Fruit fly (Drosophila melanogaster): ENCODE data around the gene Cpr65Ax1.

Cpr65Ax1 gene

dm6 chr3L:6162483-6163128, 14.8 kb upstream of the Cpr65Ax1 start, which contains the start of gene Prdm13:
Prdm13 (plus strand) TSS chr3L:6163127.
- TF ChIP-seq crol (GFP tag; IDR thresholded peaks at IDR 0.05) (peak; percentile 27; the same call in 1 of the 2 replicates), nerfin-1 (tag; optimal IDR thresholded peaks at IDR 0.05) (peak; percentile 95), pros (GFP tag; optimal IDR thresholded peaks at IDR 0.05) (peak; percentile 72), nerfin-2 (GFP tag; IDR thresholded peaks at IDR 0.05; ENCODE audit: partially characterized antibody) (peak; percentile 21; the same call in 1 of the 2 replicates), oc (tag; optimal IDR thresholded peaks at IDR 0.05) (peak; percentile 77), CG4360 (GFP tag; IDR thresholded peaks at IDR 0.05) (peak; percentile 52; the same call in 1 of the 2 replicates), crp (GFP tag; optimal IDR thresholded peaks at IDR 0.05) (no peak), knrl (GFP tag; IDR thresholded peaks at IDR 0.05; ENCODE audit: partially characterized antibody) (no peak), gsb-n (tag; optimal IDR thresholded peaks at IDR 0.05) (peak; percentile 50)

- TF ChIP-seq dmrt11E (tag; optimal IDR thresholded peaks at IDR 0.05) (peak; percentile 63), CG34376 (GFP tag; optimal IDR thresholded peaks at IDR 0.05) (no peak), Ptx1 (GFP tag; IDR thresholded peaks at IDR 0.05) (no peak), bbx (GFP tag; IDR thresholded peaks at IDR 0.05; ENCODE audit: partially characterized antibody) (no peak), CG12391 (tag; optimal IDR thresholded peaks at IDR 0.05) (peak; percentile 28), gsb-n (tag; optimal IDR thresholded peaks at IDR 0.05) (peak; percentile 58), CG10979 (tag; optimal IDR thresholded peaks at IDR 0.05) (peak; percentile 37), CG15601 (tag; optimal IDR thresholded peaks at IDR 0.05) (no peak), Ssrp (tag; optimal IDR thresholded peaks at IDR 0.05) (peak; percentile 34), repo (GFP tag; optimal IDR thresholded peaks at IDR 0.05) (no peak), lbe (GFP tag; optimal IDR thresholded peaks at IDR 0.05) (no peak), lola (GFP tag; optimal IDR thresholded peaks at IDR 0.05) (peak in 1 of 3 experiments; percentile 71), CG13424 (tag; optimal IDR thresholded peaks at IDR 0.05) (peak; percentile 20), Eip74EF (GFP tag; optimal IDR thresholded peaks at IDR 0.05) (no peak), CG32532 (GFP tag; IDR thresholded peaks at IDR 0.05) (no peak), HmgZ (tag; optimal IDR thresholded peaks at IDR 0.05) (no peak), Sox102F (GFP tag; optimal IDR thresholded peaks at IDR 0.05) (no peak), nmo (GFP tag; optimal IDR thresholded peaks at IDR 0.05) (peak; percentile 46), Ets65A (GFP tag) (peak; percentile 65), CG6175 (GFP tag; IDR thresholded peaks at IDR 0.05) (no peak), z (GFP tag; IDR thresholded peaks at IDR 0.05) (no peak), prd (optimal IDR thresholded peaks at IDR 0.05) (no peak), prd (GFP tag; IDR thresholded peaks at IDR 0.05) (0 out of 3 replicates have a peak, but pooled peaks have one; percentile 11), CG31441 (GFP tag; IDR thresholded peaks at IDR 0.05) (no peak), CG13775 (GFP tag; optimal IDR thresholded peaks at IDR 0.05) (no peak), Mrtf (GFP tag; IDR thresholded peaks at IDR 0.05) (0 out of 3 replicates have a peak, but pooled peaks have one; percentile 36), Hr51 (GFP tag; optimal IDR thresholded peaks at IDR 0.05) (no peak), CG18262 (tag; optimal IDR thresholded peaks at IDR 0.05) (peak; percentile 69), CG31224 (GFP tag; IDR thresholded peaks at IDR 0.05) (no peak), row (GFP tag; IDR thresholded peaks at IDR 0.05) (peak; percentile 39; the same call in 2 of the 3 replicates), Hr39 (optimal IDR thresholded peaks at IDR 0.05) (no peak), mirr (GFP tag; optimal IDR thresholded peaks at IDR 0.05) (no peak)
These were observed 14.2 kb upstream of the Cpr65Ax1 start for dm6 chr3L:6161997-6162396.
